Fruit fly (Drosophila melanogaster): Measurements from ENCODE around the gene Strump.

Gene Strump

dm6 chr3L:16131264-16132066 is 9.7 kb downstream of the Strump start, which contains the start of the genes Trs20 and elg1 (continued):
- TF ChIP-seq CG11456 (GFP tag; IDR thresholded peaks at IDR 0.05) (peak; percentile 45; the same call in 2 of the 3 replicates), CG7839 (tag; optimal IDR thresholded peaks at IDR 0.05) (peak; percentile 74), Oaz (GFP tag; IDR thresholded peaks at IDR 0.05) (no peak), Adf1 (GFP tag; IDR thresholded peaks at IDR 0.05) (no peak), stwl (tag; optimal IDR thresholded peaks at IDR 0.05) (peak; percentile 46), nom (GFP tag; optimal IDR thresholded peaks at IDR 0.05) (peak; percentile 60), CG8765 (GFP tag; IDR thresholded peaks at IDR 0.05) (no peak), Stat92E (GFP tag; optimal IDR thresholded peaks at IDR 0.05) (no peak), ftz-f1 (GFP tag; optimal IDR thresholded peaks at IDR 0.05) (no peak), grau (tag; optimal IDR thresholded peaks at IDR 0.05) (peak; percentile 71), ranshi (GFP tag; IDR thresholded peaks at IDR 0.05) (peak; percentile 5; the same call in 1 of the 2 replicates), CG3407 (GFP tag; optimal IDR thresholded peaks at IDR 0.05) (no peak), E2f1 (GFP tag; IDR thresholded peaks at IDR 0.05) (peak; percentile 87), CG10267 (tag; optimal IDR thresholded peaks at IDR 0.05) (peak; percentile 94), CG13894 (tag; optimal IDR thresholded peaks at IDR 0.05) (peak; percentile 15), CG6854 (GFP tag; optimal IDR thresholded peaks at IDR 0.05) (peak; percentile 37), sisA (GFP tag; IDR thresholded peaks at IDR 0.05) (no peak; the same call in 1 of the 2 replicates), Scr (GFP tag; IDR thresholded peaks at IDR 0.05; ENCODE audit: partially characterized antibody) (no peak), CG1832 (GFP tag; optimal IDR thresholded peaks at IDR 0.05) (no peak), CG1602 (GFP tag; optimal IDR thresholded peaks at IDR 0.05) (peak; percentile 35), sr (GFP tag; IDR thresholded peaks at IDR 0.05) (no peak), CG17328 (GFP tag; IDR thresholded peaks at IDR 0.05) (0 out of 2 replicates have a peak, but pooled peaks have one; percentile 9), cato (GFP tag; optimal IDR thresholded peaks at IDR 0.05; ENCODE audit: borderline replicate concordance) (peak; percentile 15), CG12104 (GFP tag; optimal IDR thresholded peaks at IDR 0.05) (peak; percentile 42), chif (GFP tag; optimal IDR thresholded peaks at IDR 0.05) (no peak), Nf-YA (GFP tag; IDR thresholded peaks at IDR 0.05) (no peak), Hmr (GFP tag; optimal IDR thresholded peaks at IDR 0.05) (peak; percentile 15), CG8478 (optimal IDR thresholded peaks at IDR 0.05) (no peak), hth (optimal IDR thresholded peaks at IDR 0.05) (no peak), CG1024 (GFP tag; IDR thresholded peaks at IDR 0.05) (no peak), CG4360 (GFP tag; IDR thresholded peaks at IDR 0.05) (no peak), Gsc (GFP tag; IDR thresholded peaks at IDR 0.05) (no peak), CG3065 (GFP tag; optimal IDR thresholded peaks at IDR 0.05) (no peak), CG12219 (GFP tag; optimal IDR thresholded peaks at IDR 0.05) (no peak), CG10654 (GFP tag; optimal IDR thresholded peaks at IDR 0.05) (peak; percentile 44), wor (GFP tag; IDR thresholded peaks at IDR 0.05) (no peak), lola (GFP tag; optimal IDR thresholded peaks at IDR 0.05) (peak in 1 of 3 experiments; percentile 61), Myb (GFP tag; optimal IDR thresholded peaks at IDR 0.05) (no peak), CG12299 (tag; optimal IDR thresholded peaks at IDR 0.05) (no peak), CG9797 (GFP tag; optimal IDR thresholded peaks at IDR 0.05) (peak; percentile 51), CG32767 (GFP tag; IDR thresholded peaks at IDR 0.05) (0 out of 2 replicates have a peak, but pooled peaks have one; percentile 12), CG9609 (GFP tag; optimal IDR thresholded peaks at IDR 0.05) (no peak), row (GFP tag; IDR thresholded peaks at IDR 0.05) (peak; percentile 75), Ptx1 (GFP tag; IDR thresholded peaks at IDR 0.05) (peak; percentile 47), Sin3A (optimal IDR thresholded peaks at IDR 0.05) (no peak), grn (GFP tag; optimal IDR thresholded peaks at IDR 0.05) (no peak), Sox102F (GFP tag; optimal IDR thresholded peaks at IDR 0.05) (no peak), CG31224 (GFP tag; IDR thresholded peaks at IDR 0.05) (no peak), eve (GFP tag; optimal IDR thresholded peaks at IDR 0.05) (no peak), CG18619 (GFP tag; optimal IDR thresholded peaks at IDR 0.05) (peak; percentile 14)
